Worm (Caenorhabditis elegans) whole organism, L2 larva: ENCODE data around the gene eri-12.

Experiments
- ZK546.5 ChIP-seq: sonication (generic microtip); optimal IDR thresholded peaks from 2 replicates; lab custom pipeline; 2017; ENCODE audit warnings: missing biosample characterization, missing genetic modification characterization
- ceh-82 ChIP-seq: fragments of 150-350 bp; optimal IDR thresholded peaks from 2 replicates; lab custom pipeline; 2014; ENCODE audit warnings: missing biosample characterization, missing genetic modification characterization
- fos-1 ChIP-seq: fragments of 150-350 bp; optimal IDR thresholded peaks from 2 replicates; lab custom pipeline; 2014; ENCODE audit warnings: missing biosample characterization, missing genetic modification characterization
- nhr-12 ChIP-seq: fragments of 150-350 bp; optimal IDR thresholded peaks from 2 replicates; lab custom pipeline; 2014; ENCODE audit warnings: missing biosample characterization, missing genetic modification characterization
- nhr-237 ChIP-seq: fragments of 150-350 bp; optimal IDR thresholded peaks from 2 replicates; lab custom pipeline; 2014; ENCODE audit warnings: missing biosample characterization, missing genetic modification characterization
- peb-1 ChIP-seq: fragments of 150-350 bp; optimal IDR thresholded peaks from 2 replicates; lab custom pipeline; 2014; ENCODE audit warnings: missing biosample characterization, missing genetic modification characterization
- skn-1 ChIP-seq: sonication (generic microtip); optimal IDR thresholded peaks from 2 replicates; lab custom pipeline; 2017; ENCODE audit warnings: missing biosample characterization, missing genetic modification characterization

- TF ChIP-seq peb-1 (tag; lab: Kevin White, UChicago) (no peak), ceh-82 (tag; lab: Kevin White, UChicago) (no peak), fos-1 (no peak), ZK546.5 (no peak), nhr-12 (no peak), skn-1 (tag; lab: Kevin White, UChicago) (no peak), nhr-237 (tag; lab: Kevin White, UChicago) (no peak)
Observed at ce11 chrIV:12160421-12160820, 3.8 kb downstream of the eri-12 start.
